Worm (Caenorhabditis elegans) whole organism, late embryonic: ENCODE measurements around the gene dex-1.

ENCODE experiments used
- C38D4.7 ChIP-seq: fragments of 200-800 bp; sonication (Bioruptor generic); optimal IDR thresholded peaks from 2 replicates; lab custom pipeline; 2018; ENCODE audit warnings: mild to moderate bottlenecking, missing genetic modification characterization, moderate library complexity, missing compliant biosample characterization
- Y22D7AL.16 ChIP-seq: sonication (generic microtip); optimal IDR thresholded peaks from 2 replicates; lab custom pipeline; 2016; ENCODE audit warnings: missing genetic modification characterization, missing compliant biosample characterization
- ceh-22 ChIP-seq: sonication (generic microtip); optimal IDR thresholded peaks from 2 replicates; lab custom pipeline; 2017; ENCODE audit warnings: missing biosample characterization, missing genetic modification characterization
- ceh-6 ChIP-seq: fragments of 200-800 bp; sonication (Bioruptor generic); optimal IDR thresholded peaks from 2 replicates; lab custom pipeline; 2018; ENCODE audit warnings: mild to moderate bottlenecking, missing genetic modification characterization, missing compliant biosample characterization
- che-1 ChIP-seq: sonication (generic microtip); optimal IDR thresholded peaks from 2 replicates; lab custom pipeline; 2016; ENCODE audit warnings: mild to moderate bottlenecking, missing genetic modification characterization, missing compliant biosample characterization
- hlh-30 ChIP-seq: sonication (generic microtip); optimal IDR thresholded peaks from 2 replicates; lab custom pipeline; 2017; ENCODE audit warnings: antibody characterized with exemption, missing genetic modification characterization, missing compliant biosample characterization; ENCODE audit not compliant: insufficient read depth
- hlh-8 ChIP-seq: sonication (generic microtip); optimal IDR thresholded peaks from 2 replicates; lab custom pipeline; 2016; ENCODE audit warnings: missing genotype, missing genetic modification characterization, missing compliant biosample characterization
- lin-11 ChIP-seq: fragments of 200-800 bp; sonication (Bioruptor generic); optimal IDR thresholded peaks from 2 replicates; lab custom pipeline; 2018; ENCODE audit warnings: mild to moderate bottlenecking, missing genetic modification characterization, missing compliant biosample characterization
- nhr-11 ChIP-seq: fragments of 150-350 bp; optimal IDR thresholded peaks from 2 replicates; lab custom pipeline; 2014; ENCODE audit warnings: missing biosample characterization, missing genetic modification characterization
- nhr-232 ChIP-seq: sonication (generic microtip); optimal IDR thresholded peaks from 2 replicates; lab custom pipeline; 2016; ENCODE audit warnings: missing genetic modification characterization, missing compliant biosample characterization
- pha-4 ChIP-seq: fragments of 150-350 bp; optimal IDR thresholded peaks from 2 replicates; lab custom pipeline; 2018; ENCODE audit warnings: missing biosample characterization, missing genetic modification reagents, missing genetic modification characterization
- pqm-1 ChIP-seq: sonication (generic microtip); optimal IDR thresholded peaks from 2 replicates; lab custom pipeline; 2016; ENCODE audit warnings: missing genetic modification characterization, missing compliant biosample characterization

- TF ChIP-seq nhr-11 (tag; lab: Kevin White, UChicago) = no peak
- TF ChIP-seq hlh-8 (tag; lab: Kevin White, UChicago) = no peak
- TF ChIP-seq C38D4.7 (GFP tag; lab: Kevin White, UChicago) = no peak
- no peak for TF ChIP-seq lin-11 (tag; lab: Kevin White, UChicago)
- no peak for TF ChIP-seq ceh-22 (tag; lab: Kevin White, UChicago)
- TF ChIP-seq che-1 (tag; lab: Kevin White, UChicago) = no peak
- no peak for TF ChIP-seq pha-4 (tag; lab: Kevin White, UChicago)
- no peak for TF ChIP-seq hlh-30
- no peak for TF ChIP-seq pqm-1 (tag; lab: Kevin White, UChicago)
- TF ChIP-seq Y22D7AL.16 = no peak
- no peak for TF ChIP-seq nhr-232 (tag; lab: Kevin White, UChicago)
- TF ChIP-seq ceh-6 (GFP tag; lab: Kevin White, UChicago) = no peak
Observed at ce11 chrIII:5573694-5574093, 47.8 kb downstream of the dex-1 start, which contains the start of gene molo-1.
